Worm (Caenorhabditis elegans) whole organism, L1 larva: ENCODE data around the gene lim-8.

Experiments used
- C34B4.2 ChIP-seq: sonication (generic microtip); optimal IDR thresholded peaks from 2 replicates; lab custom pipeline; 2017; ENCODE audit warnings: mild to moderate bottlenecking, missing genetic modification characterization, missing compliant biosample characterization
- Y116A8C.19 ChIP-seq: sonication (generic microtip); optimal IDR thresholded peaks from 2 replicates; lab custom pipeline; 2016; ENCODE audit warnings: missing compliant biosample characterization, missing genetic modification characterization, borderline replicate concordance
- aha-1 ChIP-seq: fragments of 150-350 bp; optimal IDR thresholded peaks from 2 replicates; lab custom pipeline; 2014; ENCODE audit warnings: missing biosample characterization, missing genetic modification characterization
- alr-1 ChIP-seq: fragments of 200-800 bp; sonication (Bioruptor generic); optimal IDR thresholded peaks from 2 replicates; lab custom pipeline; 2018; ENCODE audit warnings: borderline replicate concordance, mild to moderate bottlenecking, missing genetic modification characterization, missing compliant biosample characterization
- ama-1 ChIP-seq: fragments of 150-350 bp; optimal IDR thresholded peaks from 2 replicates; lab custom pipeline; 2014
- blmp-1 ChIP-seq: fragments of 150-350 bp; optimal IDR thresholded peaks from 2 replicates; lab custom pipeline; 2014; ENCODE audit warnings: missing biosample characterization, missing genetic modification characterization
- ceh-63 ChIP-seq: fragments of 200-800 bp; sonication (Bioruptor generic); optimal IDR thresholded peaks from 2 replicates; lab custom pipeline; 2018; ENCODE audit warnings: mild to moderate bottlenecking, missing genetic modification characterization, missing compliant biosample characterization
- ceh-82 ChIP-seq, 3 experiments: fragments of 150-350 bp in 1 of 3; sonication (generic microtip) in 2 of 3; optimal IDR thresholded peaks; 2 replicates each; lab custom pipeline; 2014 to 2017; ENCODE audit warnings: missing biosample characterization in 3 of 3, missing genetic modification characterization in 3 of 3
- ceh-88 ChIP-seq: fragments of 200-800 bp; sonication (Bioruptor generic); IDR thresholded peaks from 2 replicates; pipeline ENCODE4 v1.3.6; 2022; ENCODE audit warnings: missing genetic modification characterization, missing compliant biosample characterization
- dpl-1 ChIP-seq, 3 experiments: fragments of 150-350 bp in 2 of 3; sonication (generic microtip) in 1 of 3; optimal IDR thresholded peaks; 2 replicates each; lab custom pipeline; 2014 to 2017; ENCODE audit warnings: missing biosample characterization in 3 of 3, missing genetic modification characterization in 3 of 3, missing genetic modification reagents in 3 of 3
- efl-3 ChIP-seq: fragments of 200-800 bp; sonication (Bioruptor generic); optimal IDR thresholded peaks from 2 replicates; lab custom pipeline; 2018; ENCODE audit warnings: mild to moderate bottlenecking, missing genetic modification characterization, missing compliant biosample characterization
- elt-2 ChIP-seq: sonication (generic microtip); optimal IDR thresholded peaks from 2 replicates; lab custom pipeline; 2016; ENCODE audit warnings: missing genetic modification characterization, mild to moderate bottlenecking, inconsistent platforms, missing compliant biosample characterization, missing genetic modification reagents
- elt-3 ChIP-seq, 6 experiments: fragments of 150-350 bp in 1 of 6; sonication (generic microtip); optimal IDR thresholded peaks; 2 replicates each; lab custom pipeline; 2017 to 2018; ENCODE audit warnings: missing biosample characterization in 6 of 6, missing genetic modification characterization in 6 of 6, inconsistent platforms in 1 of 6
- ets-5 ChIP-seq: fragments of 200-800 bp; sonication (Bioruptor generic); IDR thresholded peaks from 2 replicates; pipeline ENCODE4 v1.3.6; 2022; ENCODE audit warnings: missing genetic modification characterization, missing compliant biosample characterization
- fkh-10 ChIP-seq: sonication (generic microtip); optimal IDR thresholded peaks from 2 replicates; lab custom pipeline; 2017; ENCODE audit warnings: missing biosample characterization, missing genetic modification reagents, missing genetic modification characterization
- fos-1 ChIP-seq: fragments of 150-350 bp; optimal IDR thresholded peaks from 2 replicates; lab custom pipeline; 2014; ENCODE audit warnings: missing biosample characterization, missing genetic modification characterization
- hlh-4 ChIP-seq: sonication (generic microtip); optimal IDR thresholded peaks from 2 replicates; lab custom pipeline; 2016; ENCODE audit warnings: mild to moderate bottlenecking, missing genetic modification characterization, missing compliant biosample characterization
- isw-1 ChIP-seq: fragments of 200-800 bp; sonication (Bioruptor generic); IDR thresholded peaks from 2 replicates; pipeline ENCODE4 v1.3.6; 2022; ENCODE audit warnings: missing genetic modification characterization, missing compliant biosample characterization
- lin-13 ChIP-seq: fragments of 150-350 bp; optimal IDR thresholded peaks from 2 replicates; lab custom pipeline; 2014; ENCODE audit warnings: missing biosample characterization, missing genetic modification reagents, missing genetic modification characterization
- lin-14 ChIP-seq: fragments of 200-800 bp; sonication (Bioruptor generic); optimal IDR thresholded peaks from 2 replicates; lab custom pipeline; 2018; ENCODE audit warnings: mild to moderate bottlenecking, missing genetic modification characterization, moderate library complexity, missing compliant biosample characterization
- lin-15B ChIP-seq: fragments of 150-350 bp; sonication (generic microtip); optimal IDR thresholded peaks from 3 replicates; lab custom pipeline; 2014; ENCODE audit warnings: missing biosample characterization, missing genetic modification characterization
- lin-35 ChIP-seq, 2 experiments: fragments of 150-350 bp; optimal IDR thresholded peaks; 2 replicates each; lab custom pipeline; 2014; ENCODE audit warnings: missing biosample characterization in 2 of 2, missing genetic modification characterization in 2 of 2, missing genetic modification reagents in 2 of 2
- lin-39 ChIP-seq: fragments of 150-350 bp; optimal IDR thresholded peaks from 2 replicates; lab custom pipeline; 2014; ENCODE audit warnings: missing biosample characterization, missing genetic modification reagents, missing genetic modification characterization
- mdl-1 ChIP-seq, 2 experiments: fragments of 150-350 bp; optimal IDR thresholded peaks; 2 replicates each; lab custom pipeline; 2014 to 2017; ENCODE audit warnings: missing biosample characterization in 2 of 2, missing genetic modification characterization in 2 of 2, inconsistent platforms in 1 of 2
- mef-2 ChIP-seq: fragments of 150-350 bp; optimal IDR thresholded peaks from 2 replicates; lab custom pipeline; 2014; ENCODE audit warnings: missing biosample characterization, missing genetic modification characterization
- nhr-11 ChIP-seq: fragments of 150-350 bp; optimal IDR thresholded peaks from 2 replicates; lab custom pipeline; 2014; ENCODE audit warnings: missing biosample characterization, missing genetic modification characterization
- nhr-12 ChIP-seq: sonication (generic microtip); optimal IDR thresholded peaks from 2 replicates; lab custom pipeline; 2017; ENCODE audit warnings: missing biosample characterization, missing genetic modification characterization
- nhr-20 ChIP-seq: sonication (generic microtip); optimal IDR thresholded peaks from 2 replicates; lab custom pipeline; 2016; ENCODE audit warnings: mild to moderate bottlenecking, missing genetic modification characterization, missing compliant biosample characterization
- nhr-76 ChIP-seq: sonication (generic microtip); optimal IDR thresholded peaks from 2 replicates; lab custom pipeline; 2017; ENCODE audit warnings: missing biosample characterization, missing genetic modification characterization
- nhr-77 ChIP-seq: fragments of 150-350 bp; optimal IDR thresholded peaks from 2 replicates; lab custom pipeline; 2014; ENCODE audit warnings: missing biosample characterization, missing genetic modification characterization
- nhr-84 ChIP-seq: sonication (generic microtip); optimal IDR thresholded peaks from 2 replicates; lab custom pipeline; 2017; ENCODE audit warnings: missing biosample characterization, missing genetic modification characterization
- nhr-90 ChIP-seq: sonication (generic microtip); optimal IDR thresholded peaks from 2 replicates; lab custom pipeline; 2016; ENCODE audit warnings: mild to moderate bottlenecking, missing genetic modification characterization, missing compliant biosample characterization; ENCODE audit not compliant: poor library complexity
- pag-3 ChIP-seq: sonication (generic microtip); optimal IDR thresholded peaks from 2 replicates; lab custom pipeline; 2017; ENCODE audit warnings: missing genetic modification characterization, mild to moderate bottlenecking, missing compliant biosample characterization, antibody characterized with exemption, borderline replicate concordance; ENCODE audit not compliant: insufficient read depth
- pax-3 ChIP-seq: fragments of 200-800 bp; sonication (Bioruptor generic); optimal IDR thresholded peaks from 2 replicates; lab custom pipeline; 2018; ENCODE audit warnings: mild to moderate bottlenecking, missing genetic modification characterization, moderate library complexity, missing compliant biosample characterization
- pqm-1 ChIP-seq: sonication (generic microtip); optimal IDR thresholded peaks from 3 replicates; lab custom pipeline; 2017; ENCODE audit warnings: missing biosample characterization, missing genetic modification characterization
- rnt-1 ChIP-seq: sonication (generic microtip); optimal IDR thresholded peaks from 2 replicates; lab custom pipeline; 2016; ENCODE audit warnings: mild to moderate bottlenecking, missing genetic modification characterization, moderate library complexity, missing compliant biosample characterization
- skn-1 ChIP-seq: fragments of 150-350 bp; optimal IDR thresholded peaks from 2 replicates; lab custom pipeline; 2014; ENCODE audit warnings: missing biosample characterization, missing genetic modification characterization
- snpc-4 ChIP-seq: fragments of 150-350 bp; optimal IDR thresholded peaks from 2 replicates; lab custom pipeline; 2014; ENCODE audit warnings: missing biosample characterization, missing genetic modification characterization
- snu-23 ChIP-seq: sonication (generic microtip); optimal IDR thresholded peaks from 2 replicates; lab custom pipeline; 2016; ENCODE audit warnings: missing genetic modification characterization, missing compliant biosample characterization
- sup-37 ChIP-seq: fragments of 200-800 bp; sonication (Bioruptor generic); optimal IDR thresholded peaks from 2 replicates; lab custom pipeline; 2018; ENCODE audit warnings: mild to moderate bottlenecking, missing genetic modification characterization, missing compliant biosample characterization
- swsn-7 ChIP-seq: sonication (generic microtip); optimal IDR thresholded peaks from 2 replicates; lab custom pipeline; 2016; ENCODE audit warnings: missing genetic modification characterization, missing compliant biosample characterization
- tbx-2 ChIP-seq: sonication (generic microtip); optimal IDR thresholded peaks from 2 replicates; lab custom pipeline; 2016; ENCODE audit warnings: missing genetic modification characterization, missing compliant biosample characterization
- tlp-1 ChIP-seq: fragments of 150-350 bp; optimal IDR thresholded peaks from 2 replicates; lab custom pipeline; 2014; ENCODE audit warnings: missing biosample characterization, missing genetic modification characterization
- unc-86 ChIP-seq: sonication (generic microtip); optimal IDR thresholded peaks from 2 replicates; lab custom pipeline; 2016; ENCODE audit warnings: missing genetic modification characterization, missing compliant biosample characterization
- zag-1 ChIP-seq: fragments of 150-350 bp; optimal IDR thresholded peaks from 2 replicates; lab custom pipeline; 2014; ENCODE audit warnings: missing biosample characterization, missing genetic modification characterization
- zip-4 ChIP-seq: fragments of 200-800 bp; sonication (Bioruptor generic); optimal IDR thresholded peaks from 2 replicates; lab custom pipeline; 2018; ENCODE audit warnings: mild to moderate bottlenecking, missing genetic modification characterization, moderate library complexity, missing compliant biosample characterization

The lim-8 gene

DNA sequence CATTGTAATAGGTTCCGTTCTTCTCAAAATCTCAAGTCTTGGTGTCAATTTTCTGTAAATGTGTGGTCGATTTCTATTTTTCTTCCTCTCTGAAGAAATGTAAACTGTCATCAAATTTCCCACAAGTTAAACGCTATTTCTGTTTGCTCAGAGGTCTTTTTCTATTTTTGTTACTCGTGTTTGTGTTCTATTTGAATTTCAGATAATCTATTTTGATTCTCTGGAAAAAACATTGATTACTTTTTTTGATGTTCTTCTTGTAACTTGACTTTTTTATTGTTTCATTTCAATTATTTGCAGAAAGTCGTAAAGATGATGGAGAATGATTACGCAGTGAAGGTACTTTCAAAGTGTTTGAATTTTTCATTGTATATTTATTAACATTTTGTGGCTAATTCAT lies at the start of gene lim-8:
Gene lim-8, plus strand, starts transcription at position 301 of the 400 bp plus-strand sequence.
- TF ChIP-seq nhr-11 (tag; lab: Kevin White, UChicago) (no peak), ama-1 (lab: Kevin White, UChicago) (no peak), nhr-76 (no peak), alr-1 (tag; lab: Kevin White, UChicago) (no peak), C34B4.2 (tag; lab: Kevin White, UChicago) (no peak), pqm-1 (tag; lab: Kevin White, UChicago) (no peak), zip-4 (GFP tag; lab: Kevin White, UChicago) (no peak)

ce11 chrIII:6756769-6757168 lies 45.8 kb upstream of the lim-8 start:
- TF ChIP-seq zag-1, result no peak
- TF ChIP-seq ceh-63 (GFP tag; lab: Kevin White, UChicago), result no peak

- TF ChIP-seq fkh-10 (GFP tag; lab: Kevin White, UChicago) (no peak), lin-14 (peak; percentile 7)
Measured at ce11 chrIII:6795326-6795725, 7.3 kb upstream of the lim-8 start, which contains the start of gene R05H11.1. Gene R05H11.1, plus strand, starts transcription at chrIII:6795626.

DNA sequence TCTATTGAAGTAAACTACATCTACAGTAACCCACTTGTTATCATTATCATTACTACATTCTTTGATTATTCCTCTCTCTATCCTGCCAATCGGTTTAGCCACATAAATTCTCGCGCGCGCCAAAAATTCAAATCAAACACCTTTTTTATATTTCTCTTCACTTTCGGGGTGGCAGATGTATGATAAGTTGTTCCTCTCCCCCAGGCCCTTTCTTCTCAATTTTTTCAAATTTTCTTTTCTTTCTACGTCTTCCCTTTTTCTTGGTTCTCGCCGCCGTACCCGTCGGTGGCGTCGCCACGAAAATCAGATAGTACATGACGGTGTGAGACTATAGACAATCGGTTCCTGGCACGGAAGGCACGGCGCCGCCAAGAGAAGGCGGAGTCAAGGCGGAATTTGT lies 4.6 kb upstream of the lim-8 start, which contains the start of gene R05H11.2:
Gene R05H11.2, plus strand, starts transcription at position 333 of the 400 bp plus-strand sequence.
- peak in 2 of 3 experiments; percentile 11 to 21 for TF ChIP-seq ceh-82 (tag; optimal IDR thresholded peaks at IDR 0.05; lab: Kevin White, UChicago)
- TF ChIP-seq dpl-1 (GFP tag; optimal IDR thresholded peaks at IDR 0.05; lab: Kevin White, UChicago), result peak; percentile 69 to 73 (median 72)
- TF ChIP-seq ceh-63 (GFP tag; lab: Kevin White, UChicago), result no peak
- TF ChIP-seq zip-4 (GFP tag; lab: Kevin White, UChicago), result no peak
- no peak for TF ChIP-seq pax-3 (tag; lab: Kevin White, UChicago)
- no peak for TF ChIP-seq unc-86 (tag; lab: Kevin White, UChicago)
- no peak for TF ChIP-seq ceh-88 (GFP tag; lab: Robert Waterston, UW)
- TF ChIP-seq lin-39 (tag; lab: Kevin White, UChicago), result no peak
- TF ChIP-seq Y116A8C.19 (tag; lab: Kevin White, UChicago), result no peak
- no peak for TF ChIP-seq fos-1 (tag; lab: Kevin White, UChicago)
- TF ChIP-seq hlh-4, result no peak
- TF ChIP-seq lin-14, result peak; percentile 81
- no peak for TF ChIP-seq nhr-12
- no peak for TF ChIP-seq elt-2 (tag; lab: Kevin White, UChicago)
- TF ChIP-seq snpc-4 (tag; lab: Kevin White, UChicago), result no peak
- TF ChIP-seq isw-1 (GFP tag; lab: Robert Waterston, UW), result no peak
- TF ChIP-seq zag-1, result no peak
- TF ChIP-seq tlp-1, result no peak
- peak in 4 of 6 experiments; percentile 29 to 92 (median 64) for TF ChIP-seq elt-3 (tag; optimal IDR thresholded peaks at IDR 0.05; lab: Kevin White, UChicago)
- TF ChIP-seq lin-35 (GFP tag; optimal IDR thresholded peaks at IDR 0.05; lab: Kevin White, UChicago), result peak in 1 of 2 experiments; percentile 51
- no peak for TF ChIP-seq nhr-76
- no peak for TF ChIP-seq ets-5 (GFP tag; lab: Robert Waterston, UW)
- no peak for TF ChIP-seq nhr-11 (tag; lab: Kevin White, UChicago)
- peak; percentile 71 for TF ChIP-seq nhr-20 (tag; lab: Kevin White, UChicago)
- TF ChIP-seq aha-1 (tag; lab: Kevin White, UChicago), result no peak
- peak; percentile 5 for TF ChIP-seq swsn-7 (tag; lab: Kevin White, UChicago)
- TF ChIP-seq skn-1 (tag; lab: Kevin White, UChicago), result no peak
- TF ChIP-seq efl-3, result no peak
- TF ChIP-seq lin-15B (tag; lab: Kevin White, UChicago), result no peak
- TF ChIP-seq tbx-2 (tag; lab: Kevin White, UChicago), result no peak
- peak in 1 of 2 experiments; percentile 11 for TF ChIP-seq mdl-1 (tag; optimal IDR thresholded peaks at IDR 0.05; lab: Kevin White, UChicago)
- no peak for TF ChIP-seq fkh-10 (GFP tag; lab: Kevin White, UChicago)
- no peak for TF ChIP-seq nhr-77 (tag; lab: Kevin White, UChicago)
- peak; percentile 70 for TF ChIP-seq snu-23 (GFP tag; lab: Kevin White, UChicago)
- TF ChIP-seq blmp-1 (tag; lab: Kevin White, UChicago), result peak; percentile 97
- TF ChIP-seq mef-2 (tag; lab: Kevin White, UChicago), result no peak
- no peak for TF ChIP-seq nhr-84 (tag; lab: Kevin White, UChicago)
- peak; percentile 46 for TF ChIP-seq pag-3
- peak; percentile 64 for TF ChIP-seq nhr-90 (tag; lab: Kevin White, UChicago)
- TF ChIP-seq pqm-1 (tag; lab: Kevin White, UChicago), result no peak
- TF ChIP-seq sup-37 (GFP tag; lab: Kevin White, UChicago), result no peak
- TF ChIP-seq rnt-1 (tag; lab: Kevin White, UChicago), result no peak
- TF ChIP-seq lin-13 (GFP tag; lab: Kevin White, UChicago), result peak; percentile 46
